Worm (Caenorhabditis elegans) whole organism, early embryonic: ENCODE results near the gene C25F9.14.

Source experiments
- B0310.2 ChIP-seq: sonication (generic microtip); optimal IDR thresholded peaks from 2 replicates; lab custom pipeline; 2016; ENCODE audit warnings: mild to moderate bottlenecking, missing genetic modification characterization, missing compliant biosample characterization
- F13C5.2 ChIP-seq: sonication (generic microtip); optimal IDR thresholded peaks from 2 replicates; lab custom pipeline; 2017; ENCODE audit warnings: mild to moderate bottlenecking, missing genetic modification characterization, inconsistent platforms, missing compliant biosample characterization
- aly-1 ChIP-seq: sonication (generic microtip); optimal IDR thresholded peaks from 2 replicates; lab custom pipeline; 2016; ENCODE audit warnings: missing genetic modification characterization, missing compliant biosample characterization
- ama-1 ChIP-seq: fragments of 150-350 bp; optimal IDR thresholded peaks from 2 replicates; lab custom pipeline; 2014
- ceh-13 ChIP-seq: fragments of 200-800 bp; sonication (Bioruptor generic); optimal IDR thresholded peaks from 2 replicates; lab custom pipeline; 2018; ENCODE audit warnings: mild to moderate bottlenecking, missing genetic modification characterization, missing compliant biosample characterization
- ceh-36 ChIP-seq: sonication (generic microtip); optimal IDR thresholded peaks from 2 replicates; lab custom pipeline; 2016; ENCODE audit warnings: missing genetic modification characterization, inconsistent platforms, missing compliant biosample characterization
- ets-7 ChIP-seq: sonication (generic microtip); optimal IDR thresholded peaks from 2 replicates; lab custom pipeline; 2016; ENCODE audit warnings: missing genotype, missing genetic modification characterization, missing compliant biosample characterization
- flt-1 ChIP-seq: fragments of 200-800 bp; sonication (Bioruptor generic); IDR thresholded peaks from 2 replicates; pipeline ENCODE4 v1.3.6; 2022; ENCODE audit warnings: missing genetic modification characterization, missing compliant biosample characterization
- hmbx-1 ChIP-seq: sonication (generic microtip); optimal IDR thresholded peaks from 2 replicates; lab custom pipeline; 2016; ENCODE audit warnings: mild to moderate bottlenecking, missing genetic modification characterization, missing compliant biosample characterization
- hmg-4 ChIP-seq: fragments of 200-800 bp; sonication (Bioruptor generic); optimal IDR thresholded peaks from 2 replicates; lab custom pipeline; 2018; ENCODE audit warnings: mild to moderate bottlenecking, missing genetic modification characterization, missing compliant biosample characterization
- hnd-1 ChIP-seq: sonication (generic microtip); optimal IDR thresholded peaks from 2 replicates; lab custom pipeline; 2016; ENCODE audit warnings: missing genetic modification characterization, missing compliant biosample characterization
- pes-1 ChIP-seq: fragments of 200-800 bp; sonication (Bioruptor generic); IDR thresholded peaks from 2 replicates; pipeline ENCODE4 v1.3.6; 2022; ENCODE audit warnings: missing genetic modification reagents, missing genetic modification characterization, missing compliant biosample characterization
- scrt-1 ChIP-seq: fragments of 200-800 bp; sonication (Bioruptor generic); IDR thresholded peaks from 2 replicates; pipeline ENCODE4 v1.3.6; 2022; ENCODE audit warnings: missing genetic modification characterization, missing compliant biosample characterization
- sea-1 ChIP-seq: fragments of 200-800 bp; sonication (Bioruptor generic); conservative IDR thresholded peaks from 2 replicates; pipeline ENCODE4 v1.3.6; 2022; ENCODE audit warnings: missing genetic modification characterization, missing compliant biosample characterization
- tbx-11 ChIP-seq: fragments of 200-800 bp; sonication (Bioruptor generic); IDR thresholded peaks from 2 replicates; pipeline ENCODE4 v1.3.6; 2022; ENCODE audit warnings: missing genetic modification characterization, missing compliant biosample characterization
- tbx-37 ChIP-seq: fragments of 200-800 bp; sonication (Bioruptor generic); conservative IDR thresholded peaks from 2 replicates; pipeline ENCODE4 v1.3.6; 2022; ENCODE audit warnings: missing genetic modification reagents, missing genetic modification characterization, missing compliant biosample characterization
- tra-4 ChIP-seq: sonication (generic microtip); optimal IDR thresholded peaks from 2 replicates; lab custom pipeline; 2017; ENCODE audit warnings: missing genetic modification characterization, missing compliant biosample characterization

Gene C25F9.14

ce11 chrV:19436307-19436706 is at the start of gene C25F9.14:
TSS of gene C25F9.14 (plus strand) at chrV:19436484.
- TF ChIP-seq sea-1, result no peak

ce11 chrV:19390029-19390428 is 46.3 kb upstream of the C25F9.14 start, which contains the start of gene slcr-46.2:
TSS of gene slcr-46.2 (minus strand) at chrV:19390129.
- TF ChIP-seq ceh-36 (tag; lab: Kevin White, UChicago), result no peak

- no peak for TF ChIP-seq pes-1
- TF ChIP-seq aly-1, result no peak
- TF ChIP-seq ceh-36 (tag; lab: Kevin White, UChicago), result no peak
- TF ChIP-seq ceh-13, result no peak
- no peak for TF ChIP-seq F13C5.2
- TF ChIP-seq B0310.2, result no peak
- TF ChIP-seq scrt-1 (GFP tag; lab: Robert Waterston, UW), result no peak
- no peak for TF ChIP-seq hnd-1 (tag; lab: Kevin White, UChicago)
- TF ChIP-seq tbx-37 (GFP tag; lab: Robert Waterston, UW), result no peak
- no peak for TF ChIP-seq hmg-4 (GFP tag; lab: Kevin White, UChicago)
- no peak for TF ChIP-seq hmbx-1 (tag; lab: Kevin White, UChicago)
- TF ChIP-seq tbx-11 (GFP tag; lab: Robert Waterston, UW), result no peak
- no peak for TF ChIP-seq tra-4 (tag; lab: Kevin White, UChicago)
- no peak for TF ChIP-seq sea-1
- TF ChIP-seq ets-7 (tag; lab: Kevin White, UChicago), result no peak
- no peak for TF ChIP-seq flt-1 (GFP tag; lab: Robert Waterston, UW)
These were observed 45.0 kb upstream of the C25F9.14 start for ce11 chrV:19391242-19391641.

ce11 chrV:19394750-19395149 is 41.5 kb upstream of the C25F9.14 start, which contains the start of gene C25F9.8:
TSS of gene C25F9.8 (plus strand) at chrV:19395050.
- TF ChIP-seq tra-4 (tag; lab: Kevin White, UChicago), result no peak
- TF ChIP-seq B0310.2, result no peak
- TF ChIP-seq pes-1, result no peak

- TF ChIP-seq sea-1 (no peak), tra-4 (tag; lab: Kevin White, UChicago) (no peak), flt-1 (GFP tag; lab: Robert Waterston, UW) (no peak), tbx-11 (GFP tag; lab: Robert Waterston, UW) (no peak), ets-7 (tag; lab: Kevin White, UChicago) (no peak), hnd-1 (tag; lab: Kevin White, UChicago) (no peak), hmbx-1 (tag; lab: Kevin White, UChicago) (no peak), tbx-37 (GFP tag; lab: Robert Waterston, UW) (no peak)
These were observed 39.5 kb upstream of the C25F9.14 start for ce11 chrV:19396576-19397313.

ce11 chrV:19398396-19398795 is 37.9 kb upstream of the C25F9.14 start:
- TF ChIP-seq B0310.2 (no peak), ama-1 (no peak), hmg-4 (GFP tag; lab: Kevin White, UChicago) (no peak), pes-1 (no peak), scrt-1 (GFP tag; lab: Robert Waterston, UW) (no peak), tbx-11 (GFP tag; lab: Robert Waterston, UW) (no peak), tbx-37 (GFP tag; lab: Robert Waterston, UW) (no peak), ets-7 (tag; lab: Kevin White, UChicago) (no peak), sea-1 (no peak), F13C5.2 (no peak), ceh-36 (tag; lab: Kevin White, UChicago) (no peak), hnd-1 (tag; lab: Kevin White, UChicago) (no peak)

- TF ChIP-seq pes-1 (no peak), sea-1 (no peak)
These were observed 37.4 kb upstream of the C25F9.14 start, which contains the start of gene C25F9.13 for ce11 chrV:19398882-19399281. TSS of gene C25F9.13 (minus strand) at chrV:19398982.

ce11 chrV:19400619-19401018 is 35.7 kb upstream of the C25F9.14 start, which contains the start of gene srw-86:
TSS of gene srw-86 (minus strand) at chrV:19400719.
- TF ChIP-seq aly-1 (no peak), hmbx-1 (tag; lab: Kevin White, UChicago) (no peak), ceh-36 (tag; lab: Kevin White, UChicago) (no peak), tra-4 (tag; lab: Kevin White, UChicago) (no peak), ama-1 (no peak)

ce11 chrV:19401429-19401828 is 34.9 kb upstream of the C25F9.14 start:
- TF ChIP-seq ets-7 (tag; lab: Kevin White, UChicago) (no peak), hmg-4 (GFP tag; lab: Kevin White, UChicago) (no peak), scrt-1 (GFP tag; lab: Robert Waterston, UW) (no peak), B0310.2 (no peak), ceh-13 (no peak), sea-1 (no peak), tbx-37 (GFP tag; lab: Robert Waterston, UW) (no peak), flt-1 (GFP tag; lab: Robert Waterston, UW) (no peak), F13C5.2 (no peak), ama-1 (no peak), hnd-1 (tag; lab: Kevin White, UChicago) (no peak), ceh-36 (tag; lab: Kevin White, UChicago) (no peak), pes-1 (no peak), aly-1 (no peak), hmbx-1 (tag; lab: Kevin White, UChicago) (no peak)
